Fruit fly (Drosophila melanogaster) whole organism, embryonic: ENCODE results near the gene trx.

Experiments
- Abd-B ChIP-seq: fragments of 200-800 bp; sonication (Bioruptor generic); optimal IDR thresholded peaks from 2 replicates; lab custom pipeline; 2018; ENCODE audit warnings: missing biosample characterization, mild to moderate bottlenecking, missing genetic modification characterization, moderate library complexity
- B-H2 ChIP-seq: fragments of 200-800 bp; sonication (Bioruptor generic); optimal IDR thresholded peaks from 2 replicates; lab custom pipeline; 2018; ENCODE audit warnings: missing biosample characterization, mild to moderate bottlenecking, missing genetic modification characterization
- BEAF-32 ChIP-seq: fragments of 200-800 bp; sonication (Bioruptor generic); optimal IDR thresholded peaks from 3 replicates; lab custom pipeline; 2017; ENCODE audit warnings: missing biosample characterization, missing genetic modification characterization, mild to moderate bottlenecking, moderate library complexity, missing genetic modification reagents
- Blimp-1 ChIP-seq: fragments of 200-800 bp; sonication (Bioruptor generic); optimal IDR thresholded peaks from 3 replicates; lab custom pipeline; 2018; ENCODE audit warnings: missing biosample characterization, missing genetic modification characterization, mild to moderate bottlenecking, moderate library complexity, missing genetic modification reagents
- BtbVII ChIP-seq: fragments of 200-800 bp; sonication (Bioruptor generic); optimal IDR thresholded peaks from 3 replicates; lab custom pipeline; 2017; ENCODE audit warnings: missing biosample characterization, mild to moderate bottlenecking, missing genetic modification characterization
- Bteb2 ChIP-seq: fragments of 200-800 bp; sonication (Bioruptor generic); optimal IDR thresholded peaks from 2 replicates; lab custom pipeline; 2016; ENCODE audit warnings: missing biosample characterization, missing genetic modification characterization
- CG10654 ChIP-seq: fragments of 200-800 bp; sonication (Bioruptor generic); optimal IDR thresholded peaks from 2 replicates; lab custom pipeline; 2016; ENCODE audit warnings: missing biosample characterization, missing genetic modification characterization
- CG11504 ChIP-seq: fragments of 200-800 bp; sonication (Bioruptor generic); optimal IDR thresholded peaks from 3 replicates; lab custom pipeline; 2019; ENCODE audit warnings: missing biosample characterization, mild to moderate bottlenecking, missing genetic modification characterization, moderate library complexity
- CG11723 ChIP-seq: fragments of 200-800 bp; sonication (Bioruptor generic); optimal IDR thresholded peaks from 2 replicates; lab custom pipeline; 2017; ENCODE audit warnings: missing biosample characterization, mild to moderate bottlenecking, missing genetic modification characterization
- CG12155 ChIP-seq: fragments of 200-800 bp; sonication (Bioruptor generic); optimal IDR thresholded peaks from 3 replicates; lab custom pipeline; 2016; ENCODE audit warnings: missing biosample characterization, missing genetic modification characterization
- CG14860 ChIP-seq: fragments of 200-800 bp; sonication (Bioruptor generic); IDR thresholded peaks from 3 replicates; pipeline ENCODE4 v1.3.6; 2022; ENCODE audit warnings: missing biosample characterization, missing genetic modification characterization; ENCODE audit not compliant: partially characterized antibody
- CG15269 ChIP-seq: fragments of 200-800 bp; sonication (Bioruptor generic); optimal IDR thresholded peaks from 2 replicates; lab custom pipeline; 2018; ENCODE audit warnings: missing biosample characterization, mild to moderate bottlenecking, missing genetic modification characterization, moderate library complexity
- CG15696 ChIP-seq: fragments of 200-800 bp; sonication (Bioruptor generic); optimal IDR thresholded peaks from 2 replicates; lab custom pipeline; 2019; ENCODE audit warnings: missing biosample characterization, mild to moderate bottlenecking, missing genetic modification characterization, moderate library complexity
- CG17385 ChIP-seq: fragments of 200-800 bp; sonication (Bioruptor generic); optimal IDR thresholded peaks from 3 replicates; lab custom pipeline; 2018; ENCODE audit warnings: missing biosample characterization, mild to moderate bottlenecking, missing genetic modification characterization
- CG17802 ChIP-seq: fragments of 200-800 bp; sonication (Bioruptor generic); optimal IDR thresholded peaks from 2 replicates; lab custom pipeline; 2018; ENCODE audit warnings: missing biosample characterization, mild to moderate bottlenecking, missing genetic modification characterization, moderate library complexity
- CG18619 ChIP-seq: fragments of 200-800 bp; sonication (Bioruptor generic); optimal IDR thresholded peaks from 3 replicates; lab custom pipeline; 2017; ENCODE audit warnings: missing biosample characterization, mild to moderate bottlenecking, missing genetic modification characterization
- CG33557 ChIP-seq: fragments of 200-800 bp; sonication (Bioruptor generic); optimal IDR thresholded peaks from 2 replicates; lab custom pipeline; 2019; ENCODE audit warnings: missing biosample characterization, mild to moderate bottlenecking, missing genetic modification characterization, moderate library complexity
- CG34376 ChIP-seq: fragments of 200-800 bp; sonication (Bioruptor generic); optimal IDR thresholded peaks from 2 replicates; lab custom pipeline; 2018; ENCODE audit warnings: missing biosample characterization, mild to moderate bottlenecking, missing genetic modification characterization
- CG3838 ChIP-seq: fragments of 200-800 bp; sonication (Bioruptor generic); optimal IDR thresholded peaks from 3 replicates; lab custom pipeline; 2016; ENCODE audit warnings: missing biosample characterization, missing genetic modification characterization
- CG6254 ChIP-seq: fragments of 200-800 bp; sonication (Bioruptor generic); optimal IDR thresholded peaks from 3 replicates; lab custom pipeline; 2017; ENCODE audit warnings: mild to moderate bottlenecking, missing biosample characterization, missing genetic modification reagents, missing genetic modification characterization
- CG6272 ChIP-seq: fragments of 200-800 bp; sonication (Bioruptor generic); IDR thresholded peaks from 2 replicates; pipeline ENCODE4 v1.3.6; 2022; ENCODE audit warnings: missing biosample characterization, missing genetic modification characterization
- CG7987 ChIP-seq: fragments of 200-800 bp; sonication (Bioruptor generic); optimal IDR thresholded peaks from 2 replicates; lab custom pipeline; 2018; ENCODE audit warnings: missing biosample characterization, mild to moderate bottlenecking, missing genetic modification characterization, moderate library complexity
- CG8944 ChIP-seq: fragments of 200-800 bp; sonication (Bioruptor generic); optimal IDR thresholded peaks from 3 replicates; lab custom pipeline; 2016; ENCODE audit warnings: missing biosample characterization, missing genetic modification characterization
- Deaf1 ChIP-seq: fragments of 200-800 bp; optimal IDR thresholded peaks from 3 replicates; lab custom pipeline; 2019; ENCODE audit warnings: missing biosample characterization, mild to moderate bottlenecking, missing genetic modification characterization, moderate library complexity
- Hey ChIP-seq: fragments of 200-800 bp; sonication (Bioruptor generic); optimal IDR thresholded peaks from 3 replicates; lab custom pipeline; 2018; ENCODE audit warnings: missing biosample characterization, mild to moderate bottlenecking, missing genetic modification characterization
- HmgZ ChIP-seq: fragments of 200-800 bp; sonication (Bioruptor generic); optimal IDR thresholded peaks from 2 replicates; lab custom pipeline; 2018; ENCODE audit warnings: missing biosample characterization, mild to moderate bottlenecking, missing genetic modification characterization
- Hr3 ChIP-seq: fragments of 200-800 bp; sonication (Bioruptor generic); optimal IDR thresholded peaks from 3 replicates; lab custom pipeline; 2016; ENCODE audit warnings: missing biosample characterization, missing genetic modification characterization
- Hr51 ChIP-seq, 2 experiments: fragments of 200-800 bp; sonication (Bioruptor generic); optimal IDR thresholded peaks; 2 replicates in 1 of 2; 3 replicates in 1 of 2; lab custom pipeline; 2016 to 2018; ENCODE audit warnings: missing biosample characterization in 2 of 2, missing genetic modification characterization in 2 of 2, mild to moderate bottlenecking in 1 of 2, moderate library complexity in 1 of 2
- Pdp1 ChIP-seq, 2 experiments: fragments of 200-800 bp; sonication (Bioruptor generic); optimal IDR thresholded peaks; 3 replicates each; lab custom pipeline; 2016; ENCODE audit warnings: missing biosample characterization in 2 of 2, missing genetic modification characterization in 2 of 2, mild to moderate bottlenecking in 1 of 2, moderate library complexity in 1 of 2
- Side ChIP-seq: fragments of 200-800 bp; sonication (Bioruptor generic); optimal IDR thresholded peaks from 2 replicates; lab custom pipeline; 2016; ENCODE audit warnings: missing biosample characterization, missing genetic modification characterization
- Trl ChIP-seq, 3 experiments: fragments of >200 bp in 2 of 3; fragments of 200-800 bp in 1 of 3; sonication (Bioruptor generic) in 1 of 3; optimal IDR thresholded peaks; 2 replicates in 1 of 3; 3 replicates in 2 of 3; lab custom pipeline; 2016 to 2017; ENCODE audit warnings: missing biosample characterization in 1 of 3, missing genetic modification characterization in 1 of 3
- abd-A ChIP-seq: fragments of 200-800 bp; sonication (Bioruptor generic); optimal IDR thresholded peaks from 3 replicates; lab custom pipeline; 2019; ENCODE audit warnings: missing biosample characterization, mild to moderate bottlenecking, missing genetic modification characterization, moderate library complexity
- btn ChIP-seq: fragments of 200-800 bp; sonication (Bioruptor generic); optimal IDR thresholded peaks from 2 replicates; lab custom pipeline; 2016; ENCODE audit warnings: missing biosample characterization, missing genetic modification characterization
- chinmo ChIP-seq: fragments of 200-800 bp; sonication (Bioruptor generic); IDR thresholded peaks from 4 replicates; pipeline ENCODE4 v1.3.6; 2022; ENCODE audit warnings: missing biosample characterization, missing genetic modification characterization; ENCODE audit not compliant: partially characterized antibody
- dmrt99B ChIP-seq: fragments of 200-800 bp; sonication (Bioruptor generic); optimal IDR thresholded peaks from 2 replicates; lab custom pipeline; 2018; ENCODE audit warnings: missing biosample characterization, mild to moderate bottlenecking, missing genetic modification characterization, moderate library complexity
- ewg ChIP-seq: fragments of 200-800 bp; sonication (Bioruptor generic); optimal IDR thresholded peaks from 3 replicates; lab custom pipeline; 2017; ENCODE audit warnings: mild to moderate bottlenecking, missing biosample characterization, missing genetic modification reagents, missing genetic modification characterization
- gce ChIP-seq: fragments of 200-800 bp; sonication (Bioruptor generic); IDR thresholded peaks from 3 replicates; pipeline ENCODE4 v1.3.6; 2022; ENCODE audit warnings: missing biosample characterization, missing genetic modification characterization
- grau ChIP-seq: fragments of 200-800 bp; optimal IDR thresholded peaks from 3 replicates; lab custom pipeline; 2019; ENCODE audit warnings: missing biosample characterization, mild to moderate bottlenecking, missing genetic modification characterization, moderate library complexity
- ind ChIP-seq: fragments of 200-800 bp; sonication (Bioruptor generic); optimal IDR thresholded peaks from 3 replicates; lab custom pipeline; 2016; ENCODE audit warnings: missing biosample characterization, missing genetic modification characterization
- kah ChIP-seq: fragments of 200-800 bp; sonication (Bioruptor generic); optimal IDR thresholded peaks from 2 replicates; lab custom pipeline; 2018; ENCODE audit warnings: missing biosample characterization, mild to moderate bottlenecking, missing genetic modification characterization
- mam ChIP-seq: fragments of 200-800 bp; sonication (Bioruptor generic); optimal IDR thresholded peaks from 3 replicates; lab custom pipeline; 2016; ENCODE audit warnings: missing biosample characterization, missing genetic modification characterization
- nmo ChIP-seq: fragments of 200-800 bp; sonication (Bioruptor generic); optimal IDR thresholded peaks from 2 replicates; lab custom pipeline; 2018; ENCODE audit warnings: missing biosample characterization, mild to moderate bottlenecking, missing genetic modification characterization, moderate library complexity
- onecut ChIP-seq: fragments of 200-800 bp; sonication (Bioruptor generic); IDR thresholded peaks from 2 replicates; pipeline ENCODE4 v1.3.6; 2022; ENCODE audit warnings: missing biosample characterization, missing genetic modification characterization
- p53 ChIP-seq: fragments of 200-800 bp; sonication (Bioruptor generic); optimal IDR thresholded peaks from 2 replicates; lab custom pipeline; 2016; ENCODE audit warnings: missing biosample characterization, missing genetic modification characterization
- pita ChIP-seq: fragments of 200-800 bp; sonication (Bioruptor generic); optimal IDR thresholded peaks from 2 replicates; lab custom pipeline; 2017; ENCODE audit warnings: missing biosample characterization, mild to moderate bottlenecking, missing genetic modification characterization
- sd ChIP-seq: fragments of 200-800 bp; sonication (Bioruptor generic); optimal IDR thresholded peaks from 3 replicates; lab custom pipeline; 2018; ENCODE audit warnings: missing biosample characterization, mild to moderate bottlenecking, missing genetic modification characterization, moderate library complexity
- zfh1 ChIP-seq: fragments of 200-800 bp; sonication (Bioruptor generic); IDR thresholded peaks from 3 replicates; pipeline ENCODE4 v1.3.6; 2022; ENCODE audit warnings: missing biosample characterization, missing genetic modification characterization

Gene trx

DNA sequence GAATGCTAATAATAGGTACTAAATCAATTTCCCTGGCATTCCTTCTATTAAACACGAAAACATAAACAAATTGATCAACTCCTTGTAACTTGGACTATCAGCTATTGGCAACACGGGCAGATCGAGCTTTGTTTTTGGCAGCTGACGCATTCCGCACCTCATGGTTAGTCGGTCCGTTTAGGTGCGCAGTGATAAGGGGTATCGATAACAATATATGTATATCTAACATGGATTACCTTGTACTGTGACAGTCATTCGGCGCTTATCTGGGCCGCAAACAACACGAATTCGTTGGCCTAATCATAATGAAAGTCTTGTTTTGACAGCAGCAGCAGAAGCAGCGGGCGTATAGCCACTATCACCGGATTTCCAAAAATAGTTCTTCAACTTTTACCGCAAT lies 1.3 kb upstream of the trx start (continued):
- TF ChIP-seq Hr3: no peak
- no peak for TF ChIP-seq Abd-B (GFP tag; lab: Kevin White, UChicago)
- no peak for TF ChIP-seq gce (GFP tag; lab: Robert Waterston, UW)
- peak; percentile 70 for TF ChIP-seq CG34376
- TF ChIP-seq BEAF-32 (GFP tag; lab: Kevin White, UChicago): no peak
- no peak for TF ChIP-seq zfh1 (GFP tag; lab: Robert Waterston, UW)
- TF ChIP-seq p53 (GFP tag; lab: Kevin White, UChicago): no peak
- TF ChIP-seq Bteb2 (GFP tag; lab: Kevin White, UChicago): no peak
- TF ChIP-seq CG14860: no peak
- TF ChIP-seq CG11723 (GFP tag; lab: Kevin White, UChicago): no peak
- TF ChIP-seq Hey (tag; lab: Kevin White, UChicago): peak; percentile 78
- no peak for TF ChIP-seq CG33557 (GFP tag; lab: Kevin White, UChicago)
- TF ChIP-seq CG17385: no peak
- no peak for TF ChIP-seq CG6272
- TF ChIP-seq CG7987 (GFP tag; lab: Kevin White, UChicago): no peak
- TF ChIP-seq CG6254 (GFP tag; lab: Kevin White, UChicago): peak; percentile 53
- no peak for TF ChIP-seq CG8944
- no peak for TF ChIP-seq BtbVII (GFP tag; lab: Kevin White, UChicago)
- TF ChIP-seq pita (GFP tag; lab: Kevin White, UChicago): no peak
- no peak for TF ChIP-seq btn (GFP tag; lab: Kevin White, UChicago)
- no peak for TF ChIP-seq onecut (GFP tag; lab: Robert Waterston, UW)
- no peak for TF ChIP-seq CG15696 (tag; lab: Kevin White, UChicago)
- 0 out of 4 replicates have a peak, but pooled peaks have one; percentile 4 for TF ChIP-seq chinmo (GFP tag; lab: Robert Waterston, UW)

- TF ChIP-seq abd-A (tag; lab: Kevin White, UChicago) (peak; percentile 90), mam (GFP tag; lab: Kevin White, UChicago) (peak; percentile 6), CG12155 (peak; percentile 5), B-H2 (GFP tag; lab: Kevin White, UChicago) (peak; percentile 38), ind (GFP tag; lab: Kevin White, UChicago) (peak; percentile 23), CG3838 (GFP tag; lab: Kevin White, UChicago) (peak; percentile 6), CG10654 (no peak), sd (tag; lab: Kevin White, UChicago) (peak; percentile 79), dmrt99B (peak; percentile 31), CG18619 (GFP tag; lab: Kevin White, UChicago) (no peak), CG11504 (peak; percentile 35), HmgZ (tag; lab: Kevin White, UChicago) (peak; percentile 1), Side (GFP tag; lab: Kevin White, UChicago) (peak; percentile 14), CG15269 (tag; lab: Kevin White, UChicago) (peak; percentile 12), Deaf1 (tag; lab: Kevin White, UChicago) (peak; percentile 29), Pdp1 (GFP tag; optimal IDR thresholded peaks at IDR 0.05; lab: Kevin White, UChicago) (peak; percentile 26 to 99), nmo (GFP tag; lab: Kevin White, UChicago) (peak; percentile 20), CG17802 (no peak), Trl (optimal IDR thresholded peaks at IDR 0.05; lab: Kevin White, UChicago) (peak; percentile 71 to 92), Trl (GFP tag; optimal IDR thresholded peaks at IDR 0.05; lab: Kevin White, UChicago) (no peak), Blimp-1 (GFP tag; lab: Kevin White, UChicago) (no peak), Hr51 (GFP tag; optimal IDR thresholded peaks at IDR 0.05; lab: Kevin White, UChicago) (peak in 1 of 2 experiments; percentile 11), CG33557 (GFP tag; lab: Kevin White, UChicago) (no peak), grau (tag; lab: Kevin White, UChicago) (peak; percentile 89), kah (GFP tag; lab: Kevin White, UChicago) (peak; percentile 1), ewg (GFP tag; lab: Kevin White, UChicago) (peak; percentile 3)
These were observed 1.4 kb downstream of the trx start for dm6 chr3R:14285059-14285953.
